Worm (Caenorhabditis elegans): Measurements from ENCODE around the gene nmr-1.

DNA sequence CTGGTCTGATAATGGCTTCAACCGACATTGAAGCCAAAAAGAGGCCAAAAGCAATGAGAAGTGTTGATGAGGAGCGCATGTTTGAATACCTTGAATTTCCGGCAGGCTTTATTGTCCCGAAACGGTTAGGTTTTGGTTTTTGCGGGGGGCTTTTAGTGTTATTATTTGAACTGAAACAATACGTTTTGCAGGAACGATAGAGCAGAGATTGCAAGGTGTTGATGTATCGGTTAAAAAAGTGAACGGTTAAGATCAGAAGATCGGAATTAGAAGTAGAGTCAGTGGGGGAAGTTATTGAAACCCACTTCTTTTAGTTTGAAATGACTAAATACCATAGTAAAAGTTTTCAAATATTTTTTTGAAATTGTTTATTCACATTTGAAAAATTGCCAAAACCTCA lies 38.9 kb downstream of the nmr-1 start, which contains the start of gene clec-141:
- no peak for TF ChIP-seq zag-1 (tag; optimal IDR thresholded peaks at IDR 0.05)
- no peak for TF ChIP-seq ama-1 (optimal IDR thresholded peaks at IDR 0.05)
- TF ChIP-seq skn-1 (tag; optimal IDR thresholded peaks at IDR 0.05) = no peak
- no peak for TF ChIP-seq ceh-82 (tag; optimal IDR thresholded peaks at IDR 0.05)
- no peak for TF ChIP-seq nhr-67 (tag; optimal IDR thresholded peaks at IDR 0.05)
- TF ChIP-seq nhr-28 (tag; optimal IDR thresholded peaks at IDR 0.05) = no peak
